Worm (Caenorhabditis elegans) whole organism, L1 larva: ENCODE measurements around the gene rpb-8.

Source experiments
- aha-1 ChIP-seq: fragments of 150-350 bp; optimal IDR thresholded peaks from 2 replicates; lab custom pipeline; 2014; ENCODE audit warnings: missing biosample characterization, missing genetic modification characterization
- ceh-63 ChIP-seq: fragments of 200-800 bp; sonication (Bioruptor generic); optimal IDR thresholded peaks from 2 replicates; lab custom pipeline; 2018; ENCODE audit warnings: mild to moderate bottlenecking, missing genetic modification characterization, missing compliant biosample characterization
- dpl-1 ChIP-seq, 3 experiments: fragments of 150-350 bp in 2 of 3; sonication (generic microtip) in 1 of 3; optimal IDR thresholded peaks; 2 replicates each; lab custom pipeline; 2014 to 2017; ENCODE audit warnings: missing biosample characterization in 3 of 3, missing genetic modification characterization in 3 of 3, missing genetic modification reagents in 3 of 3
- fkh-8 ChIP-seq: sonication (generic microtip); optimal IDR thresholded peaks from 2 replicates; lab custom pipeline; 2016; ENCODE audit warnings: mild to moderate bottlenecking, missing genetic modification characterization, missing compliant biosample characterization
- jun-1 ChIP-seq: fragments of 150-350 bp; optimal IDR thresholded peaks from 2 replicates; lab custom pipeline; 2014; ENCODE audit warnings: missing biosample characterization, missing genetic modification reagents, missing genetic modification characterization
- lsy-2 ChIP-seq, 2 experiments: fragments of 150-350 bp; optimal IDR thresholded peaks; 2 replicates each; lab custom pipeline; 2014; ENCODE audit warnings: missing biosample characterization in 2 of 2, missing genetic modification characterization in 2 of 2
- mdl-1 ChIP-seq, 2 experiments: fragments of 150-350 bp; optimal IDR thresholded peaks; 2 replicates each; lab custom pipeline; 2014 to 2017; ENCODE audit warnings: missing biosample characterization in 2 of 2, missing genetic modification characterization in 2 of 2, inconsistent platforms in 1 of 2
- nhr-11 ChIP-seq: fragments of 150-350 bp; optimal IDR thresholded peaks from 2 replicates; lab custom pipeline; 2014; ENCODE audit warnings: missing biosample characterization, missing genetic modification characterization
- nhr-237 ChIP-seq: fragments of 150-350 bp; optimal IDR thresholded peaks from 2 replicates; lab custom pipeline; 2014; ENCODE audit warnings: missing biosample characterization, missing genetic modification characterization
- unc-98 ChIP-seq: fragments of 200-800 bp; sonication (Bioruptor generic); IDR thresholded peaks from 2 replicates; pipeline ENCODE4 v1.3.6; 2022; ENCODE audit warnings: missing genetic modification characterization, missing compliant biosample characterization

DNA sequence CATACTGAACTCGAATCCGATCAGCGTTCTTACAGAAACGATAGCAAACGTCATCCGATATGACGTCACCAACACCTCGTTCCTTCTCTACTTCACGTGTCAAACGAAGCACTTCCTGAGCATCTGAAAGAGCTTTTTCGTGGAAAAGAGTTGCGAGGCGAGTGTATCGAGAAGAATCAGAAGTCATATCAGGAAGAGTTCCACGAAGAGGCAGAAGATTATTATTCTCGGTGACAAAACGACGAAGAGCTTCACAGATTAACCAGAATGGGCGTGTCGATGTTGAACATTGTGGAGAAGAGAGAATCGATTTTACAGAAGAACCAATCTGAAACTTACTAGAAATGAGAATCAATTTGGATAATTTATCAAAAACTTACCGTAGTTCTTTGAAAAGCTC, 1.1 kb upstream of the rpb-8 start:
- no peak for TF ChIP-seq dpl-1 (GFP tag; optimal IDR thresholded peaks at IDR 0.05; lab: Kevin White, UChicago)
- TF ChIP-seq aha-1 (tag; lab: Kevin White, UChicago): no peak
- TF ChIP-seq fkh-8: no peak
- TF ChIP-seq unc-98 (GFP tag; lab: Robert Waterston, UW): no peak
- no peak for TF ChIP-seq ceh-63
- TF ChIP-seq nhr-11: no peak
- TF ChIP-seq mdl-1 (tag; optimal IDR thresholded peaks at IDR 0.05; lab: Kevin White, UChicago): no peak
- TF ChIP-seq jun-1: no peak
- no peak for TF ChIP-seq nhr-237
- TF ChIP-seq lsy-2 (tag; optimal IDR thresholded peaks at IDR 0.05; lab: Kevin White, UChicago): no peak
